Worm (Caenorhabditis elegans): ENCODE measurements around the gene F16G10.9.

The F16G10.9 gene

DNA sequence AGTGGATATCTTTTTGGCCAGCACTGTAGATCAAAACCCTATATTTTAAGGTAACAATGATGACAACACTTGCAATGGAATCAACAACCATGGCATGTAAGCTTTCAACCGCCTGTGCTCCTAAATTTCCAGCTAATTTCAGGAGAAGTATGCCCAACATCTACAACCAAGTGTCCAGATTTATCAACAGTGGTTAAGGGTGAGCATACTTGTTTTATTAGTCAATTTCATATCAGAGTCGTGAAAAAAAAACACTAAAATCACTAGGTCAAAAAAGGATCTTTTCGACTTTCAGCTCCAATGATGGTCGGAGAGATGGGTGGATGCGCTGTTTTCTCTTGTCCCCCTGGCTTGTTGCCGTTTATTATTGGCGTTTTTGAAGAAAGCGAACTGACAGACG, 18.6 kb upstream of the F16G10.9 start, which contains the start of gene F16G10.1:
TSS of gene F16G10.1 (plus strand) at position 301 of the 400 bp plus-strand sequence.
- TF ChIP-seq ztf-11 (tag; optimal IDR thresholded peaks at IDR 0.05) = no peak
- TF ChIP-seq unc-39 (tag; optimal IDR thresholded peaks at IDR 0.05) = no peak

DNA sequence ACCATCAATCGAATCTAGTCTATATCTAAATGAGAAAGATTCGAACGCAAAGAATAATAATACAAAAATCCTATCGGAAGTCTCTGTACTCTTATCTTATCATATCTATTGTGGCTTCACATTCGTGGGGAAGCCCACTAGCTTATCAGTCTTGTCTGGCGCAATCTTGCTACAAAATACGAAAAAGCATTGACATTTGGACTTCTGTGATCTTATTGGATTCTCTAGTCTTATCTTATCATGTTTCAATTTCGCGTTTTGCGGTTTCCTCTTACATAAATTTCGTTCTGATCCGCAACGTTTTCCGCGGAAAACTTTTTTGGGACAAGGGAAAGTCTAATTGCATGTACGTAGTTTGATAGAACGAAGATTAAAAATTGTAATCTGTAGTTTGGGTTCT, 14.4 kb upstream of the F16G10.9 start:
- TF ChIP-seq ham-2 (GFP tag; optimal IDR thresholded peaks at IDR 0.05) (no peak), elt-1 (tag; optimal IDR thresholded peaks at IDR 0.05; ENCODE audit: borderline replicate concordance, insufficient read depth) (no peak), sptf-1 (tag; optimal IDR thresholded peaks at IDR 0.05) (no peak), tbx-8 (GFP tag; optimal IDR thresholded peaks at IDR 0.05) (no peak), ceh-83 (GFP tag; optimal IDR thresholded peaks at IDR 0.05) (no peak), drap-1 (GFP tag; optimal IDR thresholded peaks at IDR 0.05) (no peak)

- TF ChIP-seq elt-1 (tag; optimal IDR thresholded peaks at IDR 0.05; ENCODE audit: borderline replicate concordance, insufficient read depth) (no peak), M03D4.4 (tag; optimal IDR thresholded peaks at IDR 0.05) (no peak), tbx-8 (GFP tag; optimal IDR thresholded peaks at IDR 0.05) (no peak), nhr-237 (tag; optimal IDR thresholded peaks at IDR 0.05) (no peak), nhr-12 (tag; optimal IDR thresholded peaks at IDR 0.05) (no peak), unc-120 (tag; optimal IDR thresholded peaks at IDR 0.05; ENCODE audit: poor library complexity, severe bottlenecking) (no peak), nhr-28 (tag; optimal IDR thresholded peaks at IDR 0.05) (no peak), snpc-4 (tag; optimal IDR thresholded peaks at IDR 0.05) (no peak), lin-13 (tag; optimal IDR thresholded peaks at IDR 0.05) (no peak), ztf-11 (tag; optimal IDR thresholded peaks at IDR 0.05) (no peak), ceh-39 (tag; optimal IDR thresholded peaks at IDR 0.05) (no peak), ceh-83 (GFP tag; optimal IDR thresholded peaks at IDR 0.05) (no peak), unc-39 (tag; optimal IDR thresholded peaks at IDR 0.05) (no peak)
Measured at ce11 chrII:2398884-2399283, 13.5 kb upstream of the F16G10.9 start, which contains the start of gene F16G10.14. Gene F16G10.14 (minus strand): TSS chrII:2398984.

ce11 chrII:2395864-2396263, 10.5 kb upstream of the F16G10.9 start, which contains the start of gene F16G10.13:
Gene F16G10.13 (minus strand): TSS chrII:2395964.
- TF ChIP-seq pha-4 (tag; optimal IDR thresholded peaks at IDR 0.05) (no peak), snpc-4 (tag; optimal IDR thresholded peaks at IDR 0.05) (no peak), bed-3 (GFP tag; optimal IDR thresholded peaks at IDR 0.05) (no peak), ceh-43 (GFP tag; optimal IDR thresholded peaks at IDR 0.05) (no peak), blmp-1 (tag; optimal IDR thresholded peaks at IDR 0.05) (no peak), zip-8 (tag; optimal IDR thresholded peaks at IDR 0.05) (no peak), sptf-1 (tag; optimal IDR thresholded peaks at IDR 0.05) (no peak), sem-2 (GFP tag; optimal IDR thresholded peaks at IDR 0.05) (no peak), elt-3 (tag; optimal IDR thresholded peaks at IDR 0.05) (no peak)

- TF ChIP-seq lin-32 (GFP tag; optimal IDR thresholded peaks at IDR 0.05) = no peak
- no peak for TF ChIP-seq nhr-28 (tag; optimal IDR thresholded peaks at IDR 0.05)
- TF ChIP-seq hlh-1 (tag; optimal IDR thresholded peaks at IDR 0.05) = no peak
- TF ChIP-seq ztf-11 (tag; optimal IDR thresholded peaks at IDR 0.05) = no peak
- no peak for TF ChIP-seq tbx-8 (GFP tag; optimal IDR thresholded peaks at IDR 0.05)
- no peak for TF ChIP-seq unc-39 (tag; optimal IDR thresholded peaks at IDR 0.05)
- no peak for TF ChIP-seq sptf-1 (tag; optimal IDR thresholded peaks at IDR 0.05)
- no peak for TF ChIP-seq nhr-2 (tag; optimal IDR thresholded peaks at IDR 0.05)
Measured at ce11 chrII:2393821-2394220, 8.4 kb upstream of the F16G10.9 start, which contains the start of gene F16G10.11. Gene F16G10.11 (minus strand): TSS chrII:2393921.

- TF ChIP-seq ceh-83 (GFP tag; optimal IDR thresholded peaks at IDR 0.05) (no peak), blmp-1 (tag; optimal IDR thresholded peaks at IDR 0.05) (no peak), ham-2 (GFP tag; optimal IDR thresholded peaks at IDR 0.05) (no peak), elt-3 (tag; optimal IDR thresholded peaks at IDR 0.05) (no peak), mls-2 (tag; optimal IDR thresholded peaks at IDR 0.05) (no peak), tbx-8 (GFP tag; optimal IDR thresholded peaks at IDR 0.05) (no peak), sem-2 (GFP tag; optimal IDR thresholded peaks at IDR 0.05) (no peak), unc-62 (GFP tag; optimal IDR thresholded peaks at IDR 0.05) (no peak), zip-8 (tag; optimal IDR thresholded peaks at IDR 0.05) (no peak), ces-1 (GFP tag; optimal IDR thresholded peaks at IDR 0.05) (no peak), nhr-237 (tag; optimal IDR thresholded peaks at IDR 0.05) (no peak), unc-39 (tag; optimal IDR thresholded peaks at IDR 0.05) (no peak), mep-1 (tag; optimal IDR thresholded peaks at IDR 0.05) (no peak), hlh-1 (tag; optimal IDR thresholded peaks at IDR 0.05) (no peak)
Measured at ce11 chrII:2390884-2391283, 5.5 kb upstream of the F16G10.9 start, which contains the start of gene F16G10.10. Gene F16G10.10 (minus strand): TSS chrII:2390984.
